In genomic region chrIII:6929558-6930167, ce11 we compare ENCODE assay signal across 3 worm cellular contexts.
A peak's percentile ranks its signal among the peaks of the same experiment; 100 is the strongest.
TF ChIP-seq lines count a peak whose summit lies in the region.

TSS of gene inf-1 (plus strand) at chrIII:6930134.

TF ChIP-seq in whole organism, L1 larva, 84 proteins besides CTCF, POLR2A, EP300 and RAD21 (continued from another document):
- peak; percentile 69 to 81 for TF ChIP-seq lin-35 (GFP tag; optimal IDR thresholded peaks at IDR 0.05; lab: Kevin White, UChicago)
- TF ChIP-seq ceh-88 (GFP tag; IDR thresholded peaks at IDR 0.05; lab: Robert Waterston, UW), result no peak
- TF ChIP-seq lsy-2 (tag; optimal IDR thresholded peaks at IDR 0.05; lab: Kevin White, UChicago), result peak; percentile 67 to 88
- peak; percentile 55 for TF ChIP-seq C16A3.4 (tag; optimal IDR thresholded peaks at IDR 0.05; lab: Kevin White, UChicago)
- TF ChIP-seq dpl-1 (GFP tag; optimal IDR thresholded peaks at IDR 0.05; lab: Kevin White, UChicago), result peak; percentile 41 to 77 (median 61)
- TF ChIP-seq F16B12.6 (tag; optimal IDR thresholded peaks at IDR 0.05; lab: Kevin White, UChicago), result peak; percentile 16
- no peak for TF ChIP-seq egl-13 (tag; optimal IDR thresholded peaks at IDR 0.05; lab: Kevin White, UChicago)
- peak; percentile 57 for TF ChIP-seq nhr-85 (tag; lab: Kevin White, UChicago)
- peak; percentile 63 for TF ChIP-seq efl-1 (optimal IDR thresholded peaks at IDR 0.05; lab: Kevin White, UChicago)
- TF ChIP-seq efl-1 (GFP tag; optimal IDR thresholded peaks at IDR 0.05 in 1 of 2; lab: Kevin White, UChicago), result peak; percentile 70 to 91
- TF ChIP-seq fkh-8 (tag; optimal IDR thresholded peaks at IDR 0.05; lab: Kevin White, UChicago), result peak; percentile 14
- no peak for TF ChIP-seq irx-1 (tag; optimal IDR thresholded peaks at IDR 0.05; lab: Kevin White, UChicago)
- TF ChIP-seq snu-23 (GFP tag; optimal IDR thresholded peaks at IDR 0.05; lab: Kevin White, UChicago), result peak; percentile 56
- peak; percentile 25 for TF ChIP-seq lin-13 (GFP tag; optimal IDR thresholded peaks at IDR 0.05; lab: Kevin White, UChicago)
- TF ChIP-seq lin-14 (GFP tag; optimal IDR thresholded peaks at IDR 0.05; lab: Kevin White, UChicago), result peak; percentile 54
- TF ChIP-seq xbp-1 (tag; optimal IDR thresholded peaks at IDR 0.05; lab: Kevin White, UChicago), result peak; percentile 44

TF ChIP-seq in whole organism, L2 larva, 48 proteins besides CTCF, POLR2A, EP300 and RAD21 (continued from another document):
- TF ChIP-seq ztf-11 (tag; optimal IDR thresholded peaks at IDR 0.05; lab: Kevin White, UChicago) (no peak), nhr-12 (tag; optimal IDR thresholded peaks at IDR 0.05; lab: Kevin White, UChicago) (no peak), fos-1 (tag; optimal IDR thresholded peaks at IDR 0.05; lab: Kevin White, UChicago) (peak; percentile 24), sem-4 (tag; optimal IDR thresholded peaks at IDR 0.05; lab: Kevin White, UChicago) (peak; percentile 0), gmeb-1 (tag; optimal IDR thresholded peaks at IDR 0.05; lab: Kevin White, UChicago) (no peak), ceh-82 (tag; optimal IDR thresholded peaks at IDR 0.05; lab: Kevin White, UChicago) (no peak), unc-55 (GFP tag; optimal IDR thresholded peaks at IDR 0.05; lab: Kevin White, UChicago) (peak; percentile 70), C34F6.9 (tag; optimal IDR thresholded peaks at IDR 0.05; lab: Kevin White, UChicago) (peak; percentile 72), mdl-1 (tag; optimal IDR thresholded peaks at IDR 0.05; lab: Kevin White, UChicago) (no peak), nhr-10 (tag; optimal IDR thresholded peaks at IDR 0.05; lab: Kevin White, UChicago) (no peak), alr-1 (tag; optimal IDR thresholded peaks at IDR 0.05; lab: Kevin White, UChicago) (no peak), nhr-11 (tag; optimal IDR thresholded peaks at IDR 0.05; lab: Kevin White, UChicago) (no peak), nhr-77 (tag; optimal IDR thresholded peaks at IDR 0.05; lab: Kevin White, UChicago) (no peak), aly-2 (tag; optimal IDR thresholded peaks at IDR 0.05; lab: Kevin White, UChicago) (no peak), dmd-4 (tag; optimal IDR thresholded peaks at IDR 0.05; lab: Kevin White, UChicago) (no peak), unc-39 (tag; optimal IDR thresholded peaks at IDR 0.05; lab: Kevin White, UChicago) (no peak), sma-9 (GFP tag; optimal IDR thresholded peaks at IDR 0.05; lab: Kevin White, UChicago) (no peak), sma-9 (tag; optimal IDR thresholded peaks at IDR 0.05; lab: Kevin White, UChicago) (no peak), ceh-16 (tag; optimal IDR thresholded peaks at IDR 0.05; lab: Kevin White, UChicago) (no peak), elt-1 (tag; optimal IDR thresholded peaks at IDR 0.05; lab: Kevin White, UChicago) (no peak), nhr-237 (tag; optimal IDR thresholded peaks at IDR 0.05; lab: Kevin White, UChicago) (no peak), nhr-21 (tag; optimal IDR thresholded peaks at IDR 0.05; lab: Kevin White, UChicago) (peak; percentile 0), nhr-23 (tag; optimal IDR thresholded peaks at IDR 0.05; lab: Kevin White, UChicago) (no peak), elt-3 (tag; optimal IDR thresholded peaks at IDR 0.05; lab: Kevin White, UChicago) (no peak), snpc-4 (tag; optimal IDR thresholded peaks at IDR 0.05; lab: Kevin White, UChicago) (no peak), blmp-1 (tag; optimal IDR thresholded peaks at IDR 0.05; lab: Kevin White, UChicago; ENCODE audit: insufficient read depth) (no peak), lsy-2 (tag; optimal IDR thresholded peaks at IDR 0.05; lab: Kevin White, UChicago) (peak; percentile 18 to 84), ztf-4 (tag; optimal IDR thresholded peaks at IDR 0.05; lab: Kevin White, UChicago) (no peak), unc-62 (GFP tag; optimal IDR thresholded peaks at IDR 0.05; lab: Kevin White, UChicago) (no peak), R02D3.7 (tag; optimal IDR thresholded peaks at IDR 0.05; lab: Kevin White, UChicago) (no peak), ama-1 (optimal IDR thresholded peaks at IDR 0.05; lab: Kevin White, UChicago) (no peak), skn-1 (tag; optimal IDR thresholded peaks at IDR 0.05; lab: Kevin White, UChicago) (no peak)

TF ChIP-seq in whole organism, L4 larva, 104 proteins besides CTCF, POLR2A, EP300 and RAD21 (continued from another document):
- TF ChIP-seq mep-1 (tag; optimal IDR thresholded peaks at IDR 0.05; lab: Kevin White, UChicago) (peak; percentile 48), dpl-1 (GFP tag; optimal IDR thresholded peaks at IDR 0.05; lab: Kevin White, UChicago) (peak; percentile 60), hlh-30 (tag; optimal IDR thresholded peaks at IDR 0.05; lab: Kevin White, UChicago; ENCODE audit: insufficient read depth) (peak; percentile 25), fkh-10 (GFP tag; optimal IDR thresholded peaks at IDR 0.05; lab: Kevin White, UChicago) (peak; percentile 28), nhr-111 (GFP tag; optimal IDR thresholded peaks at IDR 0.05; lab: Kevin White, UChicago) (no peak)
